Fruit fly (Drosophila melanogaster): ENCODE results near the gene CG32576.

DNA sequence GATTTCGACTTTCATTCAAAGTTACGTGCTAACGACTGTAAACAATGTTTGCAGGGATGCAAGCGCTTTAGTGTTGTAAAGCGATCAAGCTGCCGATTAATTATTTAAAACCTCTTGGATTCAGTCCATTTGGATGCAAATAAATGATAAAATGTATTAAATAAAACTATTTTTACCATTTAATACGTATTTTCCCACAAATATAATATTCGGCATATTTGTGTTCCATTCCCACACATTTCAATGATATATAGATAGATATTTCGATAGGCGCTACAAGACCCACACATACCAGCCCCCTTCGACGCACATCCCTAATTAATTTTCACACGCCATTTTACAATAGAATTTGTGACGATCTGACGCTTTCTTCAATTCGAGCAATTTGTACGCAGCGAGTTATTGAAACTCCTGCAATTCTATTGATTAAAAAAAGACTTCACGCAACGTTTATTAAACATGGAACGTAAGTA, at the start of gene CG32576, which contains the start of gene caz:
- TF ChIP-seq toe (GFP tag; optimal IDR thresholded peaks at IDR 0.05) (no peak), Hr96 (GFP tag; optimal IDR thresholded peaks at IDR 0.05) (no peak), kay (GFP tag; ENCODE audit: borderline replicate concordance) (no peak), CG1620 (GFP tag; optimal IDR thresholded peaks at IDR 0.05) (peak; percentile 71), CG33017 (tag; optimal IDR thresholded peaks at IDR 0.05) (no peak), CG11617 (GFP tag; optimal IDR thresholded peaks at IDR 0.05) (peak; percentile 68), Clk (GFP tag; optimal IDR thresholded peaks at IDR 0.05) (no peak), pad (GFP tag; optimal IDR thresholded peaks at IDR 0.05) (peak; percentile 68), CG14711 (tag; optimal IDR thresholded peaks at IDR 0.05) (peak; percentile 64), bab1 (GFP tag; optimal IDR thresholded peaks at IDR 0.05) (peak; percentile 48), CG7101 (tag; optimal IDR thresholded peaks at IDR 0.05) (peak; percentile 80), Crg-1 (GFP tag; optimal IDR thresholded peaks at IDR 0.05) (peak; percentile 89), CG5204 (GFP tag; optimal IDR thresholded peaks at IDR 0.05) (no peak), ovo (GFP tag; optimal IDR thresholded peaks at IDR 0.05) (peak; percentile 71)
